Fruit fly (Drosophila melanogaster): Measurements from ENCODE around the gene jp.

jp gene

dm6 chr2L:9567398-9567856, 877 bp upstream of the jp start (continued):
- TF ChIP-seq Ssrp (tag; optimal IDR thresholded peaks at IDR 0.05) (peak; percentile 84), pnt (GFP tag; optimal IDR thresholded peaks at IDR 0.05) (peak; percentile 37), CG2678 (tag; optimal IDR thresholded peaks at IDR 0.05) (peak; percentile 95), caup (GFP tag; optimal IDR thresholded peaks at IDR 0.05; ENCODE audit: severe bottlenecking) (peak; percentile 100), CG7963 (GFP tag; IDR thresholded peaks at IDR 0.05; ENCODE audit: partially characterized antibody) (no peak), Side (GFP tag; optimal IDR thresholded peaks at IDR 0.05) (peak; percentile 97), ranshi (GFP tag; IDR thresholded peaks at IDR 0.05) (peak; percentile 96), Kr (GFP tag; optimal IDR thresholded peaks at IDR 0.05) (peak; percentile 76), hth (optimal IDR thresholded peaks at IDR 0.05) (no peak), Mad (GFP tag; optimal IDR thresholded peaks at IDR 0.05) (peak; percentile 96), CG17361 (GFP tag; IDR thresholded peaks at IDR 0.05) (peak; percentile 93), bigmax (GFP tag; optimal IDR thresholded peaks at IDR 0.05) (peak; percentile 93), E2f2 (GFP tag; IDR thresholded peaks at IDR 0.05) (peak; percentile 87), da (GFP tag; optimal IDR thresholded peaks at IDR 0.05) (peak; percentile 92), Camta (GFP tag; optimal IDR thresholded peaks at IDR 0.05) (peak; percentile 97), Stat92E (GFP tag; optimal IDR thresholded peaks at IDR 0.05) (no peak), Spps (tag; optimal IDR thresholded peaks at IDR 0.05) (peak; percentile 91), eve (GFP tag; optimal IDR thresholded peaks at IDR 0.05) (peak in 1 of 2 experiments; percentile 72), Aef1 (GFP tag; IDR thresholded peaks at IDR 0.05) (peak; percentile 94), C15 (GFP tag; IDR thresholded peaks at IDR 0.05) (peak; percentile 95), bbx (GFP tag; IDR thresholded peaks at IDR 0.05; ENCODE audit: partially characterized antibody) (no peak), CG43689 (GFP tag; IDR thresholded peaks at IDR 0.05) (peak; percentile 96), CG17568 (GFP tag; optimal IDR thresholded peaks at IDR 0.05) (peak; percentile 100), zfh1 (GFP tag; IDR thresholded peaks at IDR 0.05) (peak; percentile 95), CG9727 (GFP tag; optimal IDR thresholded peaks at IDR 0.05) (peak; percentile 96), btn (GFP tag; optimal IDR thresholded peaks at IDR 0.05) (peak; percentile 95), CG15011 (GFP tag; optimal IDR thresholded peaks at IDR 0.05) (peak; percentile 99), CG7839 (tag; optimal IDR thresholded peaks at IDR 0.05) (peak; percentile 96), z (GFP tag; IDR thresholded peaks at IDR 0.05) (peak; percentile 63; the same call in 1 of the 3 replicates), CG31441 (GFP tag; IDR thresholded peaks at IDR 0.05) (peak; percentile 96), klu (GFP tag; IDR thresholded peaks at IDR 0.05) (peak; percentile 49), CkIIα-i1 (GFP tag; IDR thresholded peaks at IDR 0.05) (peak; percentile 82; the same call in 1 of the 2 replicates), Dad (GFP tag; optimal IDR thresholded peaks at IDR 0.05) (peak; percentile 96), H15 (GFP tag; IDR thresholded peaks at IDR 0.05) (peak; percentile 95), CG12219 (GFP tag; optimal IDR thresholded peaks at IDR 0.05) (peak; percentile 98), slp2 (GFP tag; optimal IDR thresholded peaks at IDR 0.05) (peak; percentile 93), CG4707 (GFP tag; optimal IDR thresholded peaks at IDR 0.05) (peak; percentile 99), trh (GFP tag; optimal IDR thresholded peaks at IDR 0.05) (peak; percentile 96), CG10431 (GFP tag; optimal IDR thresholded peaks at IDR 0.05) (peak; percentile 99), CG17912 (GFP tag; optimal IDR thresholded peaks at IDR 0.05) (peak; percentile 100), amos (GFP tag; IDR thresholded peaks at IDR 0.05; ENCODE audit: partially characterized antibody) (no peak), CG15479 (GFP tag; optimal IDR thresholded peaks at IDR 0.05) (peak; percentile 22), Atf3 (GFP tag; optimal IDR thresholded peaks at IDR 0.05) (peak; percentile 88), maf-S (GFP tag; optimal IDR thresholded peaks at IDR 0.05) (peak; percentile 93), vvl (GFP tag; IDR thresholded peaks at IDR 0.05) (peak; percentile 99), CG31224 (GFP tag; IDR thresholded peaks at IDR 0.05) (peak; percentile 90), Meics (GFP tag; optimal IDR thresholded peaks at IDR 0.05) (peak; percentile 99), PHDP (tag; optimal IDR thresholded peaks at IDR 0.05) (peak; percentile 99), Myb (GFP tag; optimal IDR thresholded peaks at IDR 0.05) (peak; percentile 83), YL-1 (GFP tag; optimal IDR thresholded peaks at IDR 0.05) (peak; percentile 100), dati (GFP tag; IDR thresholded peaks at IDR 0.05) (peak; percentile 91)

All from whole organism, embryonic.